Worm (Caenorhabditis elegans): ENCODE measurements around the gene txdc-9.

ce11 chrIII:6464913-6465312 lies 32.9 kb downstream of the txdc-9 start, which contains the start of gene nduf-2.2:
- TF ChIP-seq ztf-29 (GFP tag; IDR thresholded peaks at IDR 0.05) (no peak), cog-1 (tag; optimal IDR thresholded peaks at IDR 0.05) (no peak)
